Fruit fly (Drosophila melanogaster) whole organism, embryonic: ENCODE measurements around the gene Bug22.

ENCODE experiments used
- ATbp ChIP-seq: fragments of 200-800 bp; sonication (Bioruptor generic); optimal IDR thresholded peaks from 2 replicates; lab custom pipeline; 2017; ENCODE audit warnings: missing biosample characterization, mild to moderate bottlenecking, missing genetic modification characterization, missing genetic modification reagents
- Adf1 ChIP-seq: fragments of 200-800 bp; sonication (Bioruptor generic); IDR thresholded peaks from 2 replicates; pipeline ENCODE4 v1.3.6; 2022; ENCODE audit warnings: missing biosample characterization, missing genetic modification characterization
- Aef1 ChIP-seq: fragments of 200-800 bp; sonication (Bioruptor generic); IDR thresholded peaks from 3 replicates; pipeline ENCODE4 v1.3.6; 2022; ENCODE audit warnings: missing biosample characterization, missing genetic modification characterization
- CG12769 ChIP-seq: fragments of 200-800 bp; sonication (Bioruptor generic); optimal IDR thresholded peaks from 2 replicates; lab custom pipeline; 2019; ENCODE audit warnings: missing biosample characterization, mild to moderate bottlenecking, missing genetic modification characterization, moderate library complexity
- CG16815 ChIP-seq: fragments of 200-800 bp; sonication (Bioruptor generic); optimal IDR thresholded peaks from 3 replicates; lab custom pipeline; 2017; ENCODE audit warnings: missing biosample characterization, mild to moderate bottlenecking, missing genetic modification characterization
- CG17612 ChIP-seq: fragments of 200-800 bp; sonication (Bioruptor generic); IDR thresholded peaks from 2 replicates; pipeline ENCODE4 v1.3.6; 2022; ENCODE audit warnings: missing biosample characterization, missing genetic modification characterization
- CG18619 ChIP-seq: fragments of 200-800 bp; sonication (Bioruptor generic); optimal IDR thresholded peaks from 3 replicates; lab custom pipeline; 2017; ENCODE audit warnings: missing biosample characterization, mild to moderate bottlenecking, missing genetic modification characterization
- CG2202 ChIP-seq: fragments of 200-800 bp; sonication (Bioruptor generic); optimal IDR thresholded peaks from 2 replicates; lab custom pipeline; 2018; ENCODE audit warnings: missing biosample characterization, mild to moderate bottlenecking, missing genetic modification characterization
- CG2875 ChIP-seq: fragments of 200-800 bp; sonication (Bioruptor generic); optimal IDR thresholded peaks from 2 replicates; lab custom pipeline; 2017; ENCODE audit warnings: missing biosample characterization, mild to moderate bottlenecking, missing genetic modification characterization, missing genetic modification reagents
- CG3281 ChIP-seq: fragments of 200-800 bp; sonication (Bioruptor generic); optimal IDR thresholded peaks from 3 replicates; lab custom pipeline; 2017; ENCODE audit warnings: missing biosample characterization, mild to moderate bottlenecking, missing genetic modification characterization
- CG34376 ChIP-seq: fragments of 200-800 bp; sonication (Bioruptor generic); optimal IDR thresholded peaks from 2 replicates; lab custom pipeline; 2018; ENCODE audit warnings: missing biosample characterization, mild to moderate bottlenecking, missing genetic modification characterization
- CG4424 ChIP-seq: fragments of 200-800 bp; sonication (Bioruptor generic); optimal IDR thresholded peaks from 3 replicates; lab custom pipeline; 2016; ENCODE audit warnings: missing biosample characterization, missing genetic modification characterization
- CG4707 ChIP-seq: fragments of 200-800 bp; sonication (Bioruptor generic); optimal IDR thresholded peaks from 2 replicates; lab custom pipeline; 2018; ENCODE audit warnings: missing biosample characterization, mild to moderate bottlenecking, missing genetic modification characterization, moderate library complexity
- CG6272 ChIP-seq: fragments of 200-800 bp; sonication (Bioruptor generic); IDR thresholded peaks from 2 replicates; pipeline ENCODE4 v1.3.6; 2022; ENCODE audit warnings: missing biosample characterization, missing genetic modification characterization
- CG7271 ChIP-seq: fragments of 200-800 bp; sonication (Bioruptor generic); optimal IDR thresholded peaks from 2 replicates; lab custom pipeline; 2018; ENCODE audit warnings: missing biosample characterization, mild to moderate bottlenecking, missing genetic modification characterization, moderate library complexity
- CG7963 ChIP-seq: fragments of 200-800 bp; sonication (Bioruptor generic); IDR thresholded peaks from 3 replicates; pipeline ENCODE4 v1.3.6; 2022; ENCODE audit warnings: missing biosample characterization, missing genetic modification characterization; ENCODE audit not compliant: partially characterized antibody
- CG9727 ChIP-seq: fragments of 200-800 bp; sonication (Bioruptor generic); optimal IDR thresholded peaks from 3 replicates; lab custom pipeline; 2017; ENCODE audit warnings: missing biosample characterization, mild to moderate bottlenecking, missing genetic modification characterization
- Drgx ChIP-seq: fragments of 200-800 bp; sonication (Bioruptor generic); IDR thresholded peaks from 2 replicates; pipeline ENCODE4 v1.3.6; 2022; ENCODE audit warnings: missing biosample characterization, missing genetic modification characterization
- Fer2 ChIP-seq: fragments of 200-800 bp; sonication (Bioruptor generic); optimal IDR thresholded peaks from 2 replicates; lab custom pipeline; 2018; ENCODE audit warnings: missing biosample characterization, mild to moderate bottlenecking, missing genetic modification characterization, moderate library complexity
- H15 ChIP-seq: fragments of 200-800 bp; sonication (Bioruptor generic); IDR thresholded peaks from 3 replicates; pipeline ENCODE4 v1.3.6; 2022; ENCODE audit warnings: missing biosample characterization, missing genetic modification characterization
- HmgZ ChIP-seq: fragments of 200-800 bp; sonication (Bioruptor generic); optimal IDR thresholded peaks from 2 replicates; lab custom pipeline; 2018; ENCODE audit warnings: missing biosample characterization, mild to moderate bottlenecking, missing genetic modification characterization
- Hmx ChIP-seq: fragments of 200-800 bp; sonication (Bioruptor generic); optimal IDR thresholded peaks from 2 replicates; lab custom pipeline; 2016; ENCODE audit warnings: missing biosample characterization, missing genetic modification characterization
- Lhr ChIP-seq: fragments of 200-800 bp; sonication (Bioruptor generic); optimal IDR thresholded peaks from 3 replicates; lab custom pipeline; 2017; ENCODE audit warnings: mild to moderate bottlenecking, missing biosample characterization, missing genetic modification reagents, missing genetic modification characterization
- Meics ChIP-seq: fragments of 200-800 bp; sonication (Bioruptor generic); optimal IDR thresholded peaks from 2 replicates; lab custom pipeline; 2017; ENCODE audit warnings: missing biosample characterization, mild to moderate bottlenecking, missing genetic modification characterization
- NfI ChIP-seq: fragments of 200-800 bp; sonication (Bioruptor generic); optimal IDR thresholded peaks from 3 replicates; lab custom pipeline; 2018; ENCODE audit warnings: missing biosample characterization, mild to moderate bottlenecking, missing genetic modification characterization, moderate library complexity
- Rfx ChIP-seq: fragments of 200-800 bp; sonication (Bioruptor generic); IDR thresholded peaks from 2 replicates; pipeline ENCODE4 v1.3.6; 2022; ENCODE audit warnings: missing biosample characterization, missing genetic modification characterization
- Tbp ChIP-seq: fragments of >200 bp; optimal IDR thresholded peaks from 2 replicates; lab custom pipeline; 2018; ENCODE audit warnings: missing biosample characterization, missing genetic modification characterization
- YL-1 ChIP-seq: fragments of 200-800 bp; sonication (Bioruptor generic); optimal IDR thresholded peaks from 3 replicates; lab custom pipeline; 2017; ENCODE audit warnings: missing biosample characterization, mild to moderate bottlenecking, missing genetic modification characterization
- ac ChIP-seq: fragments of 200-800 bp; sonication (Bioruptor generic); optimal IDR thresholded peaks from 3 replicates; lab custom pipeline; 2017; ENCODE audit warnings: missing biosample characterization, mild to moderate bottlenecking, missing genetic modification characterization
- bcd ChIP-seq: fragments of 200-800 bp; sonication (Bioruptor generic); optimal IDR thresholded peaks from 2 replicates; lab custom pipeline; 2017; ENCODE audit warnings: missing biosample characterization, mild to moderate bottlenecking, missing genetic modification characterization
- chn ChIP-seq: fragments of 200-800 bp; sonication (Bioruptor generic); optimal IDR thresholded peaks from 2 replicates; lab custom pipeline; 2016; ENCODE audit warnings: missing biosample characterization, missing genetic modification characterization
- ci ChIP-seq: fragments of 200-800 bp; sonication (Bioruptor generic); IDR thresholded peaks from 3 replicates; pipeline ENCODE4 v1.3.6; 2022; ENCODE audit warnings: missing biosample characterization, missing genetic modification characterization
- crol ChIP-seq: fragments of 200-800 bp; sonication (Bioruptor generic); IDR thresholded peaks from 2 replicates; pipeline ENCODE4 v1.3.6; 2022; ENCODE audit warnings: missing biosample characterization, missing genetic modification characterization
- crp ChIP-seq, 2 experiments: fragments of 200-800 bp; sonication (Bioruptor generic); optimal IDR thresholded peaks; 2 replicates in 1 of 2; 3 replicates in 1 of 2; lab custom pipeline; 2017; ENCODE audit warnings: missing biosample characterization in 2 of 2, missing genetic modification characterization in 2 of 2, mild to moderate bottlenecking in 1 of 2, moderate library complexity in 1 of 2
- eve ChIP-seq, 2 experiments: fragments of >200 bp; optimal IDR thresholded peaks; 2 replicates each; lab custom pipeline; 2017; ENCODE audit warnings: missing biosample characterization in 2 of 2, missing genetic modification characterization in 2 of 2
- gcm2 ChIP-seq: fragments of 200-800 bp; sonication (Bioruptor generic); optimal IDR thresholded peaks from 2 replicates; lab custom pipeline; 2016; ENCODE audit warnings: missing biosample characterization, missing genetic modification characterization
- gsb ChIP-seq: fragments of 200-800 bp; sonication (Bioruptor generic); IDR thresholded peaks from 2 replicates; pipeline ENCODE4 v1.3.6; 2022; ENCODE audit warnings: missing biosample characterization, missing genetic modification characterization
- ken ChIP-seq: fragments of 200-800 bp; sonication (Bioruptor generic); IDR thresholded peaks from 3 replicates; pipeline ENCODE4 v1.3.6; 2022; ENCODE audit warnings: missing biosample characterization, missing genetic modification characterization
- lola ChIP-seq, 3 experiments: fragments of >200 bp in 2 of 3; fragments of 200-800 bp in 1 of 3; sonication (Bioruptor generic) in 1 of 3; optimal IDR thresholded peaks; 2 replicates each; lab custom pipeline; 2017 to 2019; ENCODE audit warnings: missing biosample characterization in 3 of 3, missing genetic modification characterization in 3 of 3, mild to moderate bottlenecking in 1 of 3, moderate library complexity in 1 of 3
- mirr ChIP-seq: fragments of 200-800 bp; sonication (Bioruptor generic); optimal IDR thresholded peaks from 3 replicates; lab custom pipeline; 2018; ENCODE audit warnings: missing biosample characterization, mild to moderate bottlenecking, missing genetic modification characterization
- pan ChIP-seq, 4 experiments: fragments of >200 bp in 3 of 4; fragments of 200-800 bp in 1 of 4; sonication (Bioruptor generic) in 1 of 4; optimal IDR thresholded peaks in 3 of 4; IDR thresholded peaks in 1 of 4; 2 replicates each; pipeline versions ENCODE4 v1.3.6 to Lab custom; 2017 to 2022; ENCODE audit warnings: missing biosample characterization in 2 of 4, missing genetic modification characterization in 2 of 4, mixed read lengths in 1 of 4
- pum ChIP-seq: fragments of 200-800 bp; sonication (Bioruptor generic); optimal IDR thresholded peaks from 2 replicates; lab custom pipeline; 2016; ENCODE audit warnings: missing biosample characterization, missing genetic modification characterization
- salm ChIP-seq: fragments of 200-800 bp; sonication (Bioruptor generic); optimal IDR thresholded peaks from 2 replicates; lab custom pipeline; 2018; ENCODE audit warnings: missing biosample characterization, mild to moderate bottlenecking, missing genetic modification characterization
- sim ChIP-seq: fragments of 200-800 bp; sonication (Bioruptor generic); IDR thresholded peaks from 2 replicates; pipeline ENCODE4 v1.3.6; 2022; ENCODE audit warnings: missing biosample characterization, missing genetic modification characterization
- sr ChIP-seq: fragments of 200-800 bp; sonication (Bioruptor generic); IDR thresholded peaks from 3 replicates; pipeline ENCODE4 v1.3.6; 2022; ENCODE audit warnings: missing biosample characterization, missing genetic modification characterization
- twi ChIP-seq: fragments of 200-800 bp; optimal IDR thresholded peaks from 2 replicates; lab custom pipeline; 2019; ENCODE audit warnings: missing biosample characterization, mild to moderate bottlenecking, missing genetic modification characterization, moderate library complexity
- tx ChIP-seq: fragments of 200-800 bp; sonication (Bioruptor generic); optimal IDR thresholded peaks from 2 replicates; lab custom pipeline; 2016; ENCODE audit warnings: missing biosample characterization, missing genetic modification characterization
- unc-4 ChIP-seq: fragments of 200-800 bp; sonication (Bioruptor generic); IDR thresholded peaks from 2 replicates; pipeline ENCODE4 v1.3.6; 2022; ENCODE audit warnings: missing biosample characterization, missing genetic modification characterization; ENCODE audit not compliant: partially characterized antibody
- unpg ChIP-seq: fragments of 200-800 bp; sonication (Bioruptor generic); optimal IDR thresholded peaks from 3 replicates; lab custom pipeline; 2018; ENCODE audit warnings: missing biosample characterization, mild to moderate bottlenecking, missing genetic modification characterization, moderate library complexity
- z ChIP-seq: fragments of 200-800 bp; sonication (Bioruptor generic); IDR thresholded peaks from 3 replicates; pipeline ENCODE4 v1.3.6; 2022; ENCODE audit warnings: missing biosample characterization, missing genetic modification characterization

Bug22 gene

dm6 chr2L:10474268-10474678, 43.6 kb upstream of the Bug22 start, which contains the start of gene RluA-1 (continued):
- TF ChIP-seq gcm2 (GFP tag; lab: Kevin White, UChicago) (peak; percentile 98), CG6272 (GFP tag; lab: Robert Waterston, UW) (peak; percentile 99), YL-1 (GFP tag; lab: Kevin White, UChicago) (peak; percentile 97), CG3281 (GFP tag; lab: Kevin White, UChicago) (peak; percentile 99), ATbp (GFP tag; lab: Kevin White, UChicago) (peak; percentile 100), sr (GFP tag; lab: Robert Waterston, UW) (peak; percentile 91), CG7963 (GFP tag; lab: Robert Waterston, UW) (0 out of 3 replicates have a peak, but pooled peaks have one; percentile 48), crol (GFP tag; lab: Robert Waterston, UW) (peak; percentile 70), Lhr (GFP tag; lab: Kevin White, UChicago) (peak; percentile 98), Aef1 (GFP tag; lab: Robert Waterston, UW) (peak; percentile 87), salm (tag; lab: Kevin White, UChicago) (peak; percentile 99), sim (GFP tag; lab: Robert Waterston, UW) (peak; percentile 99), CG16815 (GFP tag; lab: Kevin White, UChicago) (peak; percentile 98), Meics (GFP tag; lab: Kevin White, UChicago) (peak; percentile 99), CG17612 (GFP tag; lab: Robert Waterston, UW) (peak; percentile 99), Adf1 (peak; percentile 90), bcd (GFP tag; lab: Kevin White, UChicago) (peak; percentile 99), unpg (peak; percentile 100), CG34376 (GFP tag; lab: Kevin White, UChicago) (peak; percentile 97), Rfx (GFP tag; lab: Robert Waterston, UW) (peak; percentile 99), unc-4 (GFP tag; lab: Robert Waterston, UW) (peak; percentile 52; the same call in 1 of the 2 replicates), CG4424 (peak; percentile 99), CG2875 (GFP tag; lab: Kevin White, UChicago) (peak; percentile 100), CG18619 (GFP tag; lab: Kevin White, UChicago) (peak; percentile 99), CG4707 (GFP tag; lab: Kevin White, UChicago) (peak; percentile 99), HmgZ (tag; lab: Kevin White, UChicago) (peak; percentile 99), tx (GFP tag; lab: Kevin White, UChicago) (peak; percentile 92), CG2202 (peak; percentile 99), CG12769 (tag; lab: Kevin White, UChicago) (peak; percentile 98), z (GFP tag; lab: Robert Waterston, UW) (peak; percentile 86), NfI (peak; percentile 99), pum (peak; percentile 89), pan (optimal IDR thresholded peaks at IDR 0.05; lab: Kevin White, UChicago) (no peak), pan (GFP tag; optimal IDR thresholded peaks at IDR 0.05 in 1 of 2, IDR thresholded peaks at IDR 0.05 in 1 of 2) (peak in 1 of 2 experiments; percentile 100), ac (GFP tag; lab: Kevin White, UChicago) (peak; percentile 98), Hmx (GFP tag; lab: Kevin White, UChicago) (peak; percentile 65), chn (GFP tag; lab: Kevin White, UChicago) (peak; percentile 98), ken (peak; percentile 99), gsb (GFP tag; lab: Robert Waterston, UW) (peak; percentile 99), twi (tag; lab: Kevin White, UChicago) (peak; percentile 99), mirr (GFP tag; lab: Kevin White, UChicago) (peak; percentile 97), ci (GFP tag; lab: Robert Waterston, UW) (peak; percentile 100), Tbp (GFP tag; lab: Kevin White, UChicago) (no peak), Fer2 (peak; percentile 98), CG9727 (GFP tag; lab: Kevin White, UChicago) (peak; percentile 99), Drgx (GFP tag; lab: Robert Waterston, UW) (peak; percentile 99), crp (GFP tag; optimal IDR thresholded peaks at IDR 0.05; lab: Kevin White, UChicago) (peak; percentile 29 to 75), H15 (peak; percentile 99), lola (GFP tag; optimal IDR thresholded peaks at IDR 0.05; lab: Kevin White, UChicago) (peak in 1 of 3 experiments; percentile 99), eve (GFP tag; optimal IDR thresholded peaks at IDR 0.05; lab: Kevin White, UChicago) (peak in 1 of 2 experiments; percentile 96), CG7271 (tag; lab: Kevin White, UChicago) (peak; percentile 99)
